Worm (Caenorhabditis elegans): Measurements from ENCODE around the gene srh-308.

srh-308 gene

ce11 chrV:14004342-14004741, 13.0 kb downstream of the srh-308 start:
- no peak for TF ChIP-seq cog-1 (tag; optimal IDR thresholded peaks at IDR 0.05)
- no peak for TF ChIP-seq tab-1 (GFP tag; IDR thresholded peaks at IDR 0.05)
- no peak for TF ChIP-seq med-1 (GFP tag; optimal IDR thresholded peaks at IDR 0.05; ENCODE audit: insufficient read depth)
- no peak for TF ChIP-seq ztf-29 (GFP tag; IDR thresholded peaks at IDR 0.05)
- TF ChIP-seq ztf-23 (GFP tag; IDR thresholded peaks at IDR 0.05): no peak
- TF ChIP-seq T22C8.4 (GFP tag; IDR thresholded peaks at IDR 0.05): no peak
- TF ChIP-seq flt-1 (GFP tag; IDR thresholded peaks at IDR 0.05): no peak
- no peak for TF ChIP-seq klf-2 (GFP tag; conservative IDR thresholded peaks at IDR 0.05)
- no peak for TF ChIP-seq ref-1 (GFP tag; conservative IDR thresholded peaks at IDR 0.05)

- TF ChIP-seq tab-1 (GFP tag; IDR thresholded peaks at IDR 0.05): no peak
- TF ChIP-seq ztf-29 (GFP tag; IDR thresholded peaks at IDR 0.05): no peak
- no peak for TF ChIP-seq klf-2 (GFP tag; conservative IDR thresholded peaks at IDR 0.05)
- no peak for TF ChIP-seq ztf-23 (GFP tag; IDR thresholded peaks at IDR 0.05)
- TF ChIP-seq med-1 (GFP tag; optimal IDR thresholded peaks at IDR 0.05; ENCODE audit: insufficient read depth): no peak
- TF ChIP-seq cog-1 (tag; optimal IDR thresholded peaks at IDR 0.05): no peak
- no peak for TF ChIP-seq T22C8.4 (GFP tag; IDR thresholded peaks at IDR 0.05)
- TF ChIP-seq flt-1 (GFP tag; IDR thresholded peaks at IDR 0.05): no peak
- no peak for TF ChIP-seq ref-1 (GFP tag; conservative IDR thresholded peaks at IDR 0.05)
These were observed 13.7 kb downstream of the srh-308 start for ce11 chrV:14003587-14004156.

- peak; percentile 24 for TF ChIP-seq cog-1 (tag; optimal IDR thresholded peaks at IDR 0.05)
- no peak for TF ChIP-seq tab-1 (GFP tag; IDR thresholded peaks at IDR 0.05)
- no peak for TF ChIP-seq ref-1 (GFP tag; conservative IDR thresholded peaks at IDR 0.05)
- TF ChIP-seq ztf-23 (GFP tag; IDR thresholded peaks at IDR 0.05): no peak
- TF ChIP-seq T22C8.4 (GFP tag; IDR thresholded peaks at IDR 0.05): no peak
These were observed 15.0 kb downstream of the srh-308 start for ce11 chrV:14002402-14002801.

ce11 chrV:14001929-14002328, 15.4 kb downstream of the srh-308 start:
- TF ChIP-seq ztf-23 (GFP tag; IDR thresholded peaks at IDR 0.05): no peak
- no peak for TF ChIP-seq klf-2 (GFP tag; conservative IDR thresholded peaks at IDR 0.05)
- no peak for TF ChIP-seq ref-1 (GFP tag; conservative IDR thresholded peaks at IDR 0.05)
- no peak for TF ChIP-seq med-1 (GFP tag; optimal IDR thresholded peaks at IDR 0.05; ENCODE audit: insufficient read depth)
- TF ChIP-seq T22C8.4 (GFP tag; IDR thresholded peaks at IDR 0.05): no peak
- TF ChIP-seq cog-1 (tag; optimal IDR thresholded peaks at IDR 0.05): no peak
- TF ChIP-seq tab-1 (GFP tag; IDR thresholded peaks at IDR 0.05): no peak
- no peak for TF ChIP-seq ztf-29 (GFP tag; IDR thresholded peaks at IDR 0.05)

- no peak for TF ChIP-seq med-1 (GFP tag; optimal IDR thresholded peaks at IDR 0.05; ENCODE audit: insufficient read depth)
- TF ChIP-seq ztf-29 (GFP tag; IDR thresholded peaks at IDR 0.05): no peak
- TF ChIP-seq ref-1 (GFP tag; conservative IDR thresholded peaks at IDR 0.05): no peak
- TF ChIP-seq klf-2 (GFP tag; conservative IDR thresholded peaks at IDR 0.05): no peak
- TF ChIP-seq cog-1 (tag; optimal IDR thresholded peaks at IDR 0.05): no peak
- TF ChIP-seq ztf-23 (GFP tag; IDR thresholded peaks at IDR 0.05): no peak
- TF ChIP-seq flt-1 (GFP tag; IDR thresholded peaks at IDR 0.05): no peak
- no peak for TF ChIP-seq T22C8.4 (GFP tag; IDR thresholded peaks at IDR 0.05)
- TF ChIP-seq tab-1 (GFP tag; IDR thresholded peaks at IDR 0.05): no peak
These were observed 23.9 kb downstream of the srh-308 start for ce11 chrV:13993478-13993877.

- no peak for TF ChIP-seq ztf-29 (GFP tag; IDR thresholded peaks at IDR 0.05)
- TF ChIP-seq klf-2 (GFP tag; conservative IDR thresholded peaks at IDR 0.05): no peak
- no peak for TF ChIP-seq med-1 (GFP tag; optimal IDR thresholded peaks at IDR 0.05; ENCODE audit: insufficient read depth)
- TF ChIP-seq tab-1 (GFP tag; IDR thresholded peaks at IDR 0.05): no peak
- TF ChIP-seq cog-1 (tag; optimal IDR thresholded peaks at IDR 0.05): no peak
- no peak for TF ChIP-seq ztf-23 (GFP tag; IDR thresholded peaks at IDR 0.05)
- TF ChIP-seq ref-1 (GFP tag; conservative IDR thresholded peaks at IDR 0.05): no peak
These were observed 24.9 kb downstream of the srh-308 start, which contains the start of gene droe-4 for ce11 chrV:13992485-13992884. TSS of gene droe-4 (plus strand) at chrV:13992656.

ce11 chrV:13986823-13987222, 30.6 kb downstream of the srh-308 start:
- no peak for TF ChIP-seq ztf-23 (GFP tag; IDR thresholded peaks at IDR 0.05)
- TF ChIP-seq med-1 (GFP tag; optimal IDR thresholded peaks at IDR 0.05; ENCODE audit: insufficient read depth): no peak
- TF ChIP-seq flt-1 (GFP tag; IDR thresholded peaks at IDR 0.05): no peak
- TF ChIP-seq cog-1 (tag; optimal IDR thresholded peaks at IDR 0.05): no peak
- TF ChIP-seq ztf-29 (GFP tag; IDR thresholded peaks at IDR 0.05): no peak
- no peak for TF ChIP-seq ref-1 (GFP tag; conservative IDR thresholded peaks at IDR 0.05)
- no peak for TF ChIP-seq klf-2 (GFP tag; conservative IDR thresholded peaks at IDR 0.05)
- no peak for TF ChIP-seq T22C8.4 (GFP tag; IDR thresholded peaks at IDR 0.05)
- no peak for TF ChIP-seq tab-1 (GFP tag; IDR thresholded peaks at IDR 0.05)

ce11 chrV:13984828-13985227, 32.5 kb downstream of the srh-308 start, which contains the start of gene end-1:
TSS of gene end-1 (plus strand) at chrV:13985128.
- no peak for TF ChIP-seq ztf-23 (GFP tag; IDR thresholded peaks at IDR 0.05)

ce11 chrV:13981677-13982076, 35.7 kb downstream of the srh-308 start:
- TF ChIP-seq flt-1 (GFP tag; IDR thresholded peaks at IDR 0.05): no peak
- TF ChIP-seq T22C8.4 (GFP tag; IDR thresholded peaks at IDR 0.05): no peak
- TF ChIP-seq cog-1 (tag; optimal IDR thresholded peaks at IDR 0.05): no peak
- TF ChIP-seq med-1 (GFP tag; optimal IDR thresholded peaks at IDR 0.05; ENCODE audit: insufficient read depth): no peak
- no peak for TF ChIP-seq ref-1 (GFP tag; conservative IDR thresholded peaks at IDR 0.05)

ce11 chrV:13980807-13981206, 36.6 kb downstream of the srh-308 start, which contains the start of gene eol-1:
TSS of gene eol-1 (minus strand) at chrV:13980907.
- TF ChIP-seq cog-1 (tag; optimal IDR thresholded peaks at IDR 0.05) (no peak), klf-2 (GFP tag; conservative IDR thresholded peaks at IDR 0.05) (no peak), flt-1 (GFP tag; IDR thresholded peaks at IDR 0.05) (no peak), ztf-29 (GFP tag; IDR thresholded peaks at IDR 0.05) (no peak)

All from whole organism, midembryonic.